Worm (Caenorhabditis elegans): ENCODE measurements around the gene ncx-7.
A peak's percentile ranks its signal among the peaks of the same experiment; 100 is the strongest.

DNA sequence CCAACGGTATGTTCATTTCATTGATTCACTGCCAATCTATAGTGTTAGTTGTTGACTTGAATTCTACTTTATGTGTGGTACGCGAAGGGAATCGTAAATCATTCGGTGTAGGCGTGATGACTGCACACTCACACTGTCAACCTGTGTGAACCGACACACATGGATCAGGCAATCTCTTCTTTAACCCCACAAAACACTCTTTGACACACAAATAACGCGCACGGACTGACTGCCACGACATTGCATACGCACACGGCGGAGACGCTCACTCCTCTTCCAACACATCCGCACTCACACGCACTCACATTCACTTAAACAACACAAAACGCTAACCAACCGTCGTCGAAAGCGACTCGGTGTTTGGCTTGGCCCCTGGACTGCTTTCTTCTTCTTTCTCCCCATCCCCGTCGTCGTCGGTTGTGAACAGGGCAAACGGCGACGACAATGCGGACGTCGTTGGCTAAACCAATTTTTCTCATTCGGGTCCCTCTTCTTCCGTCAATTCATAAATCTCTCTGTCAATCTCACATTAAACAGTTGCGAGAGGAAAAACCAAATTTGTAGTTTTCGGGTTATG, 19.9 kb downstream of the ncx-7 start:
- TF ChIP-seq F10E7.11 (tag; optimal IDR thresholded peaks at IDR 0.05) (no peak), efl-1 (GFP tag; optimal IDR thresholded peaks at IDR 0.05) (no peak), hmg-1.2 (GFP tag; IDR thresholded peaks at IDR 0.05) (0 out of 2 replicates have a peak, but pooled peaks have one; percentile 22), tbx-9 (tag; optimal IDR thresholded peaks at IDR 0.05; ENCODE audit: borderline replicate concordance) (no peak), snpc-4 (GFP tag; optimal IDR thresholded peaks at IDR 0.05) (no peak), snpc-4 (tag; optimal IDR thresholded peaks at IDR 0.05) (no peak), unc-130 (GFP tag; optimal IDR thresholded peaks at IDR 0.05) (no peak), madf-8 (GFP tag; conservative IDR thresholded peaks at IDR 0.05) (no peak), somi-1 (GFP tag; optimal IDR thresholded peaks at IDR 0.05) (no peak), attf-6 (GFP tag; IDR thresholded peaks at IDR 0.05) (no peak), lag-1 (GFP tag; IDR thresholded peaks at IDR 0.05) (no peak), nfya-2 (GFP tag; IDR thresholded peaks at IDR 0.05) (no peak), lsy-27 (tag; optimal IDR thresholded peaks at IDR 0.05; ENCODE audit: borderline replicate concordance, insufficient read depth) (no peak), unc-62 (GFP tag; optimal IDR thresholded peaks at IDR 0.05) (no peak)

Measured in whole organism, young adult.